Fruit fly (Drosophila melanogaster) whole organism: Measurements from ENCODE around the gene kirre.

ENCODE experiments used
- CG8478 ChIP-seq: fragments of >200 bp; optimal IDR thresholded peaks from 2 replicates; lab custom pipeline; 2018; ENCODE audit warnings: inconsistent platforms
- Dll ChIP-seq: fragments of >200 bp; optimal IDR thresholded peaks from 2 replicates; lab custom pipeline; 2017
- EcR ChIP-seq, 2 experiments: fragments of >200 bp; optimal IDR thresholded peaks; 2 replicates each; lab custom pipeline; 2017; ENCODE audit warnings: missing biosample characterization in 2 of 2, missing genetic modification characterization in 2 of 2, missing genetic modification reagents in 2 of 2
- pan ChIP-seq: fragments of >200 bp; optimal IDR thresholded peaks from 2 replicates; lab custom pipeline; 2017
- psq ChIP-seq: fragments of >200 bp; optimal IDR thresholded peaks from 2 replicates; lab custom pipeline; 2017
- usp ChIP-seq: fragments of >200 bp; optimal IDR thresholded peaks from 2 replicates; lab custom pipeline; 2017; ENCODE audit warnings: missing biosample characterization, missing genetic modification characterization, mixed read lengths

The kirre gene

dm6 chrX:3161542-3162377 is 421.6 kb downstream of the kirre start:
- TF ChIP-seq usp (GFP tag; lab: Kevin White, UChicago) (no peak), CG8478 (lab: Kevin White, UChicago) (peak; percentile 20)

- TF ChIP-seq psq (lab: Kevin White, UChicago) (no peak), Dll (lab: Kevin White, UChicago) (peak; percentile 76)
Measured at dm6 chrX:3162405-3163256, 422.4 kb downstream of the kirre start.

- no peak for TF ChIP-seq psq (lab: Kevin White, UChicago)
- TF ChIP-seq Dll (lab: Kevin White, UChicago): no peak
- no peak for TF ChIP-seq EcR (GFP tag; optimal IDR thresholded peaks at IDR 0.05; lab: Kevin White, UChicago)
- TF ChIP-seq pan (lab: Kevin White, UChicago): no peak
- TF ChIP-seq CG8478 (lab: Kevin White, UChicago): no peak
- TF ChIP-seq usp (GFP tag; lab: Kevin White, UChicago): no peak
Measured at dm6 chrX:3172217-3172616, 432.0 kb downstream of the kirre start.

dm6 chrX:3173072-3173471 is 432.9 kb downstream of the kirre start, which contains the start of gene CG18508:
Gene CG18508, minus strand, starts transcription at chrX:3173140.
- no peak for TF ChIP-seq pan (lab: Kevin White, UChicago)
- TF ChIP-seq Dll (lab: Kevin White, UChicago): no peak
- no peak for TF ChIP-seq EcR (GFP tag; optimal IDR thresholded peaks at IDR 0.05; lab: Kevin White, UChicago)
- no peak for TF ChIP-seq psq (lab: Kevin White, UChicago)
- TF ChIP-seq CG8478 (lab: Kevin White, UChicago): no peak
- TF ChIP-seq usp (GFP tag; lab: Kevin White, UChicago): no peak

- TF ChIP-seq usp (GFP tag; lab: Kevin White, UChicago) (no peak), EcR (GFP tag; optimal IDR thresholded peaks at IDR 0.05; lab: Kevin White, UChicago) (no peak), psq (lab: Kevin White, UChicago) (no peak), pan (lab: Kevin White, UChicago) (no peak), CG8478 (lab: Kevin White, UChicago) (no peak), Dll (lab: Kevin White, UChicago) (no peak)
Measured at dm6 chrX:3174374-3174773, 434.2 kb downstream of the kirre start, which contains the start of gene Fcp3C. Gene Fcp3C, minus strand, starts transcription at chrX:3174474.

dm6 chrX:3174881-3175874 is 435.0 kb downstream of the kirre start, which contains the start of gene CG3939:
Gene CG3939, plus strand, starts transcription at chrX:3175018.
- no peak for TF ChIP-seq pan (lab: Kevin White, UChicago)
- no peak for TF ChIP-seq CG8478 (lab: Kevin White, UChicago)
- no peak for TF ChIP-seq EcR (GFP tag; optimal IDR thresholded peaks at IDR 0.05; lab: Kevin White, UChicago)
- TF ChIP-seq psq (lab: Kevin White, UChicago): no peak
- no peak for TF ChIP-seq Dll (lab: Kevin White, UChicago)
- no peak for TF ChIP-seq usp (GFP tag; lab: Kevin White, UChicago)

dm6 chrX:3176193-3176592 is 436.0 kb downstream of the kirre start, which contains the start of gene dnc:
Gene dnc, plus strand, starts transcription at chrX:3176440.
- TF ChIP-seq pan (lab: Kevin White, UChicago) (no peak), Dll (lab: Kevin White, UChicago) (peak; percentile 55), CG8478 (lab: Kevin White, UChicago) (no peak), EcR (GFP tag; optimal IDR thresholded peaks at IDR 0.05; lab: Kevin White, UChicago) (no peak)
